Fruit fly (Drosophila melanogaster): ENCODE results near the gene Cpr67Fa2.

Gene Cpr67Fa2

dm6 chr3L:10891414-10891813 is at the start of gene Cpr67Fa2:
Gene Cpr67Fa2, plus strand, starts transcription at chr3L:10891714.
- TF ChIP-seq CTCF (optimal IDR thresholded peaks at IDR 0.05) (no peak), CG8478 (optimal IDR thresholded peaks at IDR 0.05) (no peak)

DNA sequence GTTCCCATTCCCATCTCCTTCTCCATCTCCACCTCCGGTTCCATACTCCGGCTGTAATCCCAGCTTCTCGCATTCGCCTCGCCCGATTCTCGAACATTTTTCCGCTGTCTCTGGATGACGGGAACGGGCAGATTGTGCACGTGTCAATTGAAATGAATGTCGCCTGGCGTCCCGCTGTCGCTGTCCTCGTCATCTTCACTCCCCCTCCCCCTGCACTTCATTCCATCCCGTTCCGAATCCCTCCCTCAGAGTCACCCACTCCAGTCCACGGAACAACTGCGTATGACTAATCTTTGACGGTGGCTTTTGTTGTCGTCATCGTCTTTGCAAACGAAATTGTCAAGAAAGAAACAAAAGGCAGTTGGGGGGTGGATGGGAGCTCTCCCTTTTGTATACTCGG is 49.6 kb upstream of the Cpr67Fa2 start:
- TF ChIP-seq CG8478 (optimal IDR thresholded peaks at IDR 0.05) (no peak), CTCF (optimal IDR thresholded peaks at IDR 0.05) (no peak)

dm6 chr3L:10842830-10843229 is 48.7 kb upstream of the Cpr67Fa2 start:
- TF ChIP-seq CG8478 (optimal IDR thresholded peaks at IDR 0.05) (no peak), CTCF (optimal IDR thresholded peaks at IDR 0.05) (no peak)

DNA sequence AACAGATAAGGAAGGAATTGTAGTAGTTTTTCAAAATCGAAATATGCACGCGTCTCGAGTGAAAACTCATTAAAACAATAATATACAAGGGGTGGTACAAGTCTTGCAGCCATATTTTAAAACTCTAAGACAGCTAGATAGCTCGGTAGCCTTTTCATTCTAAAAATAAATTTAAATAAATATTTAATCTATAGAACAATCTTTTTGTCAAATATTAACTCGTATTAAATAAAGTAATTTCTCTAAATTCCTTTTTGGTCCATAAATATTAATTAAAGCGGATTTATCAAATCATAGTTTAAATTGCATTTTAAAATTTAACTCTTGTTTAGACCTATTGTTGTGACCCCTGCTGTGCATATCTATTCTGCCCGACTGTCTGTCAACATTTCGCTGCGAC is 48.2 kb upstream of the Cpr67Fa2 start:
- no peak for TF ChIP-seq CG8478 (optimal IDR thresholded peaks at IDR 0.05)

dm6 chr3L:10843685-10844084 is 47.8 kb upstream of the Cpr67Fa2 start:
- no peak for TF ChIP-seq CG8478 (optimal IDR thresholded peaks at IDR 0.05)
- no peak for TF ChIP-seq CTCF (optimal IDR thresholded peaks at IDR 0.05)

dm6 chr3L:10844548-10845530 is 46.7 kb upstream of the Cpr67Fa2 start:
- TF ChIP-seq CTCF (optimal IDR thresholded peaks at IDR 0.05) (no peak), CG8478 (optimal IDR thresholded peaks at IDR 0.05) (no peak)

DNA sequence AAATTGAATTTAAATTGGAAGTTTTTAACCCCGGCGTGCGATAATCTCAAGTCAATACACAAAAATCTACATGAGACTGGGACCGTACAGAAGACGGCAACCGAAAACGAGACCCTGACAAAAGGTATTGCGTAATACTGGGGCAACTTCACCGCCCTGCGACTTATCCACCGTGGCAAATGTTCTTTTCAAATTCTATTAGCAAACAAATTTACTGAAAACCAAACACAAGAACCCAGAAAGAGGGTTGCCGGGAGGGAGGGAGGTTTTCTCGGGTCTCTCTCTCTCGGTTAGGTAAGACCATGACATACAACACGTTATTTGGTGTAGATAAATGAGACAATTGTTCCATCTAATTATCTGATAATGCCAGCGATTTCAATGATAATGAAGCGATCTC is 45.8 kb upstream of the Cpr67Fa2 start:
- TF ChIP-seq CG8478 (optimal IDR thresholded peaks at IDR 0.05) (no peak), CTCF (optimal IDR thresholded peaks at IDR 0.05) (no peak)

- TF ChIP-seq CTCF (optimal IDR thresholded peaks at IDR 0.05) (no peak), CG8478 (optimal IDR thresholded peaks at IDR 0.05) (no peak)
Measured at dm6 chr3L:10847790-10848492, 43.6 kb upstream of the Cpr67Fa2 start.

dm6 chr3L:10848712-10849377 is 42.7 kb upstream of the Cpr67Fa2 start:
- TF ChIP-seq CG8478 (optimal IDR thresholded peaks at IDR 0.05) = no peak
- TF ChIP-seq CTCF (optimal IDR thresholded peaks at IDR 0.05) = no peak

DNA sequence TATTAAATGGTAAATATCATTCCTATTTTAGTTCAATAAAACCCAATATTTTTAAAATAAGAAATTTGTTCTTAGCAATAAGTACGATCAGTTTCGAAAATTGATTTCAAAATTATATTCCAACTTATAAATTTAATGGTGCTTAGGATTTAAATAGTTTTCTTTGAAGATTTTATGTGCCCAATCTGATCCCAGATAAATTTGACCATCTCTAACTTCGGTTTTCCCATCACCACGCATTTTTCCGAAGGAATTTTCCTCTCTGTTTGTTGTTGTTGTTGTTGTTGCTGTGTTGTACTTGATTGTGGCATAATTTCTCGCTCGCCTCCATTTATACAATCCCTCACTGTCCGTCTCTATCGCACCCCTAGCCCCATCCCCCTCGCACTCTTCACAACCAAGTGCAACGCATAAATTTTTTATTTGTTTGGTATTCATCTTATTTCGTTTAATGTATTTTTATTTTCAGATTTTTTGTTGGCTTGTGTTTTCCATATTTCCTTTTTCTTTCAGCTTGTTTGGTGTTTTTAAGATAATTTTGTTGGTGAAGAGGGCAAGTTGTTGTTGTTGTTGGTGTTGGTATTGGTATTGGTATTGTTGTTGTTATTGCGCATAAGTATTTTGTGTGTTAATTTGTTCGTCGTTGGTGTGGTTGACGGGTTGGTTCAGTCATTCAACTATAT is 41.8 kb upstream of the Cpr67Fa2 start:
- TF ChIP-seq CG8478 (optimal IDR thresholded peaks at IDR 0.05) = no peak
- TF ChIP-seq CTCF (optimal IDR thresholded peaks at IDR 0.05) = no peak

DNA sequence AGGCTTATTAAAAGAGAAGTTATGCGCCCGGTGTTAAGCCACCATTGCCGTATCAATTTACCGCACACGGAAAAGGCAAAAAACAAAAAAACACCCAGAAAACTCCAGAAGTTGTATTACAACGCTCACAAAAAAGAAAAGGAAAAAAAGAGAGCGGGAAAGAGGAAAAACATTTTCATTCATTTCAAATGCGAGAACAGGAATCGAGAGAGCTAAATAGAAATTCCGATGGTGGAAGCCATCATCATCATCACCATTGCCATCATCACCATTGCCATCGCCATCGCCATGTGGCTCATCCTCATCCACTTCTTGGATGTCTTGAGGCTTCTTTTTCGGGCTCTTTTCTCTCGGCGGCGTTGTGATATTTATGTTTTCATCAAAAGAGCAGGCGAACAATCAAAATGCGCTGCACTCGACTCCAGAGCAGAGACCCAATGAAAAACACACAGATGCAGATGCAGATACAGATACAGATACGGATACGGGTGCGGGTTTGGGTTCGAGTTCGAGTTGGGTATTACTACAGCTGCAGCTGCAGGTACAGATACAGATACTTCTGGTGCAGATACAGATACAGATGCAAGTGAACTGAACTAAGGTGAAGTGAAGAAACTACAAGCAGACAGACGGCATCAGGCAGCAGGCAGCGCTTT is 40.3 kb upstream of the Cpr67Fa2 start:
- TF ChIP-seq CTCF (optimal IDR thresholded peaks at IDR 0.05) (peak in 1 of 2 experiments; percentile 7), CG8478 (optimal IDR thresholded peaks at IDR 0.05) (no peak)

dm6 chr3L:10851853-10852346 is 39.6 kb upstream of the Cpr67Fa2 start:
- TF ChIP-seq CTCF (optimal IDR thresholded peaks at IDR 0.05) (no peak), CG8478 (optimal IDR thresholded peaks at IDR 0.05) (no peak)

DNA sequence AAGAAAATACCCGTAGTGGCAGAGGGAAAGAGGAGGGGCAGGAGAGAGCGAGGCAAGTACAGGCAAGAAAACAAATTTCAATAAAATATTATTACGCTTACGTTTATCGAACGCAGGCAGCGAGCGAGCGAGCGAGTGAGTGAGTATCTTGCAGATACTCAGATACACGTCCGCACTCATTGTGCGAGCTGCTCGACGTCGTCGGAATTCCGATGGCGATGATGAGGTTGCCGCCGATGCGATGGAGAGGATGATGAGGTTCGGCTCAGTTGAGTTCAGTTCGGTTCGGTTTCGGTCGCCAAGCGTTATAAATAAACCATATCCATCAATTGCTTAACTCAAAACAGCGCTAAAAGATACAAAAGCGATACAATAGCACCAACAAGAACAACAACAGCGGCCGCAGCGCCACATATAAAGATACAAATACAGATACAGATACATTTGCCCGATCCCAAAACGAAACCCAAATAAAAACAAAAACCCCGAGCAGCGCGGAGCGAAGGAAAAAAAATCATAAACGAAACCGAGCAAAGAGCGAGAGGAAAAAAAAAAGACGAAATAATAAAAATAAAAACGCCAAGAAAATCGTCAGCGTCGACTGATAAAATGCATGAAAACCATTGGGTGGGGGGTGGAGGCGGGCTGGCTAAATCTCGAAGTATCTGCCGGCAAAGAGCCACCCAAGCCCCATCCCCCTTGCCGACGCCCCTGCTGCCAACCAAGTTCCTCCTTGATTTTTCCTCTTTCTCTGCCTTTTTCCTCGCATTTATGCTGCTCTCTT is 39.0 kb upstream of the Cpr67Fa2 start:
- no peak for TF ChIP-seq CTCF (optimal IDR thresholded peaks at IDR 0.05)

DNA sequence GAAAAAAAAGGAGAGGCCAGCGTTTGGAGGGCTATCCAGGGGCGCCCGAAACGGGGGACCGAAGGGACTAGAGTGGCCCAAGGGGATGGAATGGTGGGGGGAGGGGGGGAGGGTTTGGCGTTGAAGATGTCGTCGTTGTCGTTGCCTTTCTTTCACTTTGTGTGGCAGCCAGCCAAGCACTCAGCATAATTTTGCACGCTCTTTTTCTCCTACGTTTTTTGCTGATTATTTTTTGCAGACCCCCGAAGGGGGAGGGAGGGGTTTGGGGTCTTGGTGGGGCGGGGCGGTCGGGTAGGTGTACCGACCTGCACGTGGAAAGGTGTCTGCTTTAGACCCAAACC is 38.4 kb upstream of the Cpr67Fa2 start:
- TF ChIP-seq CG8478 (optimal IDR thresholded peaks at IDR 0.05) (no peak), CTCF (optimal IDR thresholded peaks at IDR 0.05) (no peak)
